Fruit fly (Drosophila melanogaster): ENCODE results near the gene Adk2.

Adk2 gene

DNA sequence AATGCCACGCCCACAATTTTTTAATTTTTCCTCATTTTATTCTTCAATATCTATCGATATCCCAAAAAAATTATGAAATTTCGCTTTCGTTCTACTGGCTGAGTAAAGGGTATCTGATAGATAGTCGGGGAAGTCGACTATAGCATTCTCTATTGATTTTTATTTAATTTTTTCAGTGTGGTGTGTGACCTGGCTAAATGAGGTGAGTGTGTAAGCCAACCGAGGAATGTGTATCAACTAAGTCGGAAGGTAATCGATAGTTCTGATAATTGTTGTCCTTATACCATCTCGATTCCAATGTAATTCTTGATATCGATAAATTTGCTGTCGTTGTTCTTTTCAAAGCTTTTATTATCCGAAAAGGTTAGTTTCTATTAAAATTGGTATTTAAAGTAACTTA lies 16.0 kb downstream of the Adk2 start, which contains the start of gene CG11263 (continued):
- TF ChIP-seq CG14667 (GFP tag; IDR thresholded peaks at IDR 0.05) = peak; percentile 35; the same call in 1 of the 2 replicates
- TF ChIP-seq CG12104 (GFP tag; optimal IDR thresholded peaks at IDR 0.05) = no peak
- TF ChIP-seq CG17829 (tag; optimal IDR thresholded peaks at IDR 0.05) = peak; percentile 21
- no peak for TF ChIP-seq CG4328 (GFP tag; optimal IDR thresholded peaks at IDR 0.05)
- TF ChIP-seq dysf (GFP tag; IDR thresholded peaks at IDR 0.05) = peak; percentile 43; the same call in 1 of the 3 replicates
- no peak for TF ChIP-seq fd96Cb (tag; optimal IDR thresholded peaks at IDR 0.05)
- no peak for TF ChIP-seq CG8765 (GFP tag; IDR thresholded peaks at IDR 0.05)
- peak; percentile 79 for TF ChIP-seq Myb (GFP tag; optimal IDR thresholded peaks at IDR 0.05)
- peak; percentile 58; the same call in 1 of the 2 replicates for TF ChIP-seq vvl (GFP tag; IDR thresholded peaks at IDR 0.05)
- no peak for TF ChIP-seq cwo (GFP tag; optimal IDR thresholded peaks at IDR 0.05)
- TF ChIP-seq pan (optimal IDR thresholded peaks at IDR 0.05) = no peak
- peak in 1 of 2 experiments; percentile 42 for TF ChIP-seq pan (GFP tag; optimal IDR thresholded peaks at IDR 0.05 in 1 of 2, IDR thresholded peaks at IDR 0.05 in 1 of 2)
- TF ChIP-seq trh (GFP tag; optimal IDR thresholded peaks at IDR 0.05) = no peak
- TF ChIP-seq CG6654 (GFP tag; optimal IDR thresholded peaks at IDR 0.05) = no peak
- no peak for TF ChIP-seq cg (GFP tag; optimal IDR thresholded peaks at IDR 0.05)
- TF ChIP-seq nau (GFP tag; optimal IDR thresholded peaks at IDR 0.05) = no peak
- peak; percentile 67; the same call in 1 of the 2 replicates for TF ChIP-seq CG9932 (GFP tag; IDR thresholded peaks at IDR 0.05)
- TF ChIP-seq CG15011 (GFP tag; optimal IDR thresholded peaks at IDR 0.05) = no peak
- TF ChIP-seq CG6254 (GFP tag; optimal IDR thresholded peaks at IDR 0.05) = no peak
- TF ChIP-seq CG10654 (GFP tag; optimal IDR thresholded peaks at IDR 0.05) = no peak
- no peak for TF ChIP-seq lov (optimal IDR thresholded peaks at IDR 0.05)
- TF ChIP-seq lov (GFP tag; IDR thresholded peaks at IDR 0.05) = no peak
- TF ChIP-seq Gug (GFP tag; IDR thresholded peaks at IDR 0.05) = peak; percentile 53; the same call in 1 of the 4 replicates
- no peak for TF ChIP-seq Fer2 (tag; optimal IDR thresholded peaks at IDR 0.05)
- peak; percentile 59; the same call in 1 of the 3 replicates for TF ChIP-seq CG34422 (GFP tag; IDR thresholded peaks at IDR 0.05)
- peak; percentile 46 for TF ChIP-seq CG10267 (tag; optimal IDR thresholded peaks at IDR 0.05)
- no peak; the same call in 1 of the 2 replicates for TF ChIP-seq lmd (GFP tag; IDR thresholded peaks at IDR 0.05)
- no peak for TF ChIP-seq Max (GFP tag; optimal IDR thresholded peaks at IDR 0.05)
- TF ChIP-seq Hand (GFP tag; optimal IDR thresholded peaks at IDR 0.05) = no peak
- peak; percentile 30; the same call in 1 of the 3 replicates for TF ChIP-seq tgo (GFP tag; IDR thresholded peaks at IDR 0.05)
- no peak for TF ChIP-seq fd102C (GFP tag; optimal IDR thresholded peaks at IDR 0.05)
- no peak for TF ChIP-seq sd (tag; optimal IDR thresholded peaks at IDR 0.05)
- TF ChIP-seq emc (GFP tag; optimal IDR thresholded peaks at IDR 0.05) = no peak
- TF ChIP-seq CHES-1-like (GFP tag; optimal IDR thresholded peaks at IDR 0.05) = peak; percentile 45
- TF ChIP-seq CG7745 (tag; optimal IDR thresholded peaks at IDR 0.05) = no peak
- no peak for TF ChIP-seq CG5953 (GFP tag; IDR thresholded peaks at IDR 0.05)
- peak; percentile 23; the same call in 1 of the 2 replicates for TF ChIP-seq Ada2b (GFP tag; IDR thresholded peaks at IDR 0.05)
- TF ChIP-seq CG17612 (GFP tag; IDR thresholded peaks at IDR 0.05) = no peak
- no peak for TF ChIP-seq Hr78 (GFP tag; optimal IDR thresholded peaks at IDR 0.05)
- TF ChIP-seq CG2116 (GFP tag; optimal IDR thresholded peaks at IDR 0.05) = peak; percentile 59
- no peak for TF ChIP-seq Kr (GFP tag; optimal IDR thresholded peaks at IDR 0.05)
- TF ChIP-seq CG11093 (GFP tag; IDR thresholded peaks at IDR 0.05) = no peak
- TF ChIP-seq dimm (GFP tag; IDR thresholded peaks at IDR 0.05) = no peak
- no peak for TF ChIP-seq CG14965 (GFP tag; optimal IDR thresholded peaks at IDR 0.05; ENCODE audit: borderline replicate concordance)
- no peak for TF ChIP-seq CG13894 (tag; optimal IDR thresholded peaks at IDR 0.05)
- peak; percentile 82 for TF ChIP-seq CG33213 (GFP tag; optimal IDR thresholded peaks at IDR 0.05)
- TF ChIP-seq CG4707 (GFP tag; optimal IDR thresholded peaks at IDR 0.05) = no peak
- no peak for TF ChIP-seq CG7357 (GFP tag; IDR thresholded peaks at IDR 0.05)
- TF ChIP-seq esg (GFP tag; conservative IDR thresholded peaks at IDR 0.05) = no peak
- peak; percentile 44; the same call in 1 of the 2 replicates for TF ChIP-seq CG31441 (GFP tag; IDR thresholded peaks at IDR 0.05)
- no peak for TF ChIP-seq dan (GFP tag; IDR thresholded peaks at IDR 0.05)
- no peak for TF ChIP-seq CG1529 (GFP tag; optimal IDR thresholded peaks at IDR 0.05)
